Worm (Caenorhabditis elegans) whole organism, mixed stage, embryonic: ENCODE data around the gene zyg-8.

ENCODE experiments used
- M03D4.4 ChIP-seq: sonication (generic microtip); optimal IDR thresholded peaks from 2 replicates; lab custom pipeline; 2017; ENCODE audit warnings: mild to moderate bottlenecking, missing genetic modification characterization, missing compliant biosample characterization
- bed-3 ChIP-seq: fragments of 200-800 bp; sonication (Bioruptor generic); optimal IDR thresholded peaks from 3 replicates; lab custom pipeline; 2018; ENCODE audit warnings: mild to moderate bottlenecking, missing genetic modification characterization, moderate library complexity, missing compliant biosample characterization
- blmp-1 ChIP-seq: fragments of 150-350 bp; optimal IDR thresholded peaks from 2 replicates; lab custom pipeline; 2014; ENCODE audit warnings: missing biosample characterization, missing genetic modification characterization
- ceh-43 ChIP-seq: fragments of 200-800 bp; sonication (Bioruptor generic); optimal IDR thresholded peaks from 2 replicates; lab custom pipeline; 2018; ENCODE audit warnings: mild to moderate bottlenecking, missing genetic modification characterization, moderate library complexity, missing compliant biosample characterization
- ceh-83 ChIP-seq: fragments of 200-800 bp; sonication (Bioruptor generic); optimal IDR thresholded peaks from 2 replicates; lab custom pipeline; 2018; ENCODE audit warnings: mild to moderate bottlenecking, missing genetic modification characterization, missing compliant biosample characterization
- ces-1 ChIP-seq: fragments of 150-350 bp; optimal IDR thresholded peaks from 2 replicates; lab custom pipeline; 2014; ENCODE audit warnings: missing biosample characterization, missing genetic modification reagents, missing genetic modification characterization
- drap-1 ChIP-seq: fragments of 200-800 bp; sonication (Bioruptor generic); optimal IDR thresholded peaks from 3 replicates; lab custom pipeline; 2018; ENCODE audit warnings: mild to moderate bottlenecking, missing genetic modification characterization, missing compliant biosample characterization
- elt-1 ChIP-seq: sonication (generic microtip); optimal IDR thresholded peaks from 2 replicates; lab custom pipeline; 2017; ENCODE audit warnings: missing genetic modification characterization, mild to moderate bottlenecking, missing compliant biosample characterization, antibody characterized with exemption, moderate library complexity, borderline replicate concordance; ENCODE audit not compliant: insufficient read depth
- elt-3 ChIP-seq: fragments of 150-350 bp; optimal IDR thresholded peaks from 2 replicates; lab custom pipeline; 2014; ENCODE audit warnings: missing biosample characterization, missing genetic modification characterization
- ham-2 ChIP-seq: fragments of 200-800 bp; sonication (Bioruptor generic); optimal IDR thresholded peaks from 2 replicates; lab custom pipeline; 2018; ENCODE audit warnings: mild to moderate bottlenecking, missing genetic modification characterization, missing compliant biosample characterization
- hlh-1 ChIP-seq: fragments of 150-350 bp; optimal IDR thresholded peaks from 2 replicates; lab custom pipeline; 2014; ENCODE audit warnings: missing biosample characterization, missing genetic modification reagents, missing genetic modification characterization
- lin-13 ChIP-seq: fragments of 150-350 bp; optimal IDR thresholded peaks from 2 replicates; lab custom pipeline; 2014; ENCODE audit warnings: missing biosample characterization, missing genetic modification characterization
- lsy-2 ChIP-seq: fragments of 150-350 bp; optimal IDR thresholded peaks from 2 replicates; lab custom pipeline; 2014; ENCODE audit warnings: missing biosample characterization, missing genetic modification characterization
- mab-5 ChIP-seq: fragments of 150-350 bp; optimal IDR thresholded peaks from 2 replicates; lab custom pipeline; 2014; ENCODE audit warnings: missing biosample characterization, missing genetic modification characterization
- mep-1 ChIP-seq: fragments of 150-350 bp; optimal IDR thresholded peaks from 2 replicates; lab custom pipeline; 2017; ENCODE audit warnings: missing biosample characterization, missing genetic modification reagents, missing genetic modification characterization, inconsistent platforms
- mls-2 ChIP-seq: sonication (generic microtip); optimal IDR thresholded peaks from 2 replicates; lab custom pipeline; 2016; ENCODE audit warnings: mild to moderate bottlenecking, missing genetic modification characterization, moderate library complexity, missing compliant biosample characterization
- nhr-2 ChIP-seq: fragments of 150-350 bp; optimal IDR thresholded peaks from 2 replicates; lab custom pipeline; 2014; ENCODE audit warnings: missing biosample characterization, missing genetic modification characterization
- nhr-237 ChIP-seq: fragments of 150-350 bp; optimal IDR thresholded peaks from 2 replicates; lab custom pipeline; 2014; ENCODE audit warnings: missing biosample characterization, missing genetic modification characterization
- nhr-28 ChIP-seq: fragments of 150-350 bp; optimal IDR thresholded peaks from 2 replicates; lab custom pipeline; 2014; ENCODE audit warnings: missing biosample characterization, missing genetic modification characterization
- nhr-76 ChIP-seq: sonication (generic microtip); optimal IDR thresholded peaks from 2 replicates; lab custom pipeline; 2017; ENCODE audit warnings: missing biosample characterization, missing genetic modification characterization
- pha-4 ChIP-seq: fragments of 150-350 bp; optimal IDR thresholded peaks from 2 replicates; lab custom pipeline; 2018; ENCODE audit warnings: missing biosample characterization, missing genetic modification reagents, missing genetic modification characterization
- sem-2 ChIP-seq: fragments of 200-800 bp; sonication (Bioruptor generic); optimal IDR thresholded peaks from 2 replicates; lab custom pipeline; 2018; ENCODE audit warnings: mild to moderate bottlenecking, missing genetic modification characterization, missing compliant biosample characterization
- snpc-4 ChIP-seq: fragments of 150-350 bp; optimal IDR thresholded peaks from 2 replicates; lab custom pipeline; 2014; ENCODE audit warnings: missing biosample characterization, missing genetic modification characterization
- sptf-1 ChIP-seq: sonication (generic microtip); optimal IDR thresholded peaks from 2 replicates; lab custom pipeline; 2017; ENCODE audit warnings: mild to moderate bottlenecking, missing genetic modification characterization, moderate library complexity, missing compliant biosample characterization
- tbx-8 ChIP-seq: fragments of 200-800 bp; sonication (Bioruptor generic); optimal IDR thresholded peaks from 2 replicates; lab custom pipeline; 2018; ENCODE audit warnings: mild to moderate bottlenecking, missing genetic modification characterization, moderate library complexity, missing compliant biosample characterization
- unc-39 ChIP-seq: fragments of 150-350 bp; optimal IDR thresholded peaks from 2 replicates; lab custom pipeline; 2014; ENCODE audit warnings: missing biosample characterization, missing genetic modification characterization
- unc-62 ChIP-seq: fragments of 150-350 bp; optimal IDR thresholded peaks from 2 replicates; lab custom pipeline; 2014; ENCODE audit warnings: missing biosample characterization, missing genetic modification reagents, missing genetic modification characterization
- zip-8 ChIP-seq: fragments of 150-350 bp; optimal IDR thresholded peaks from 2 replicates; lab custom pipeline; 2014; ENCODE audit warnings: missing biosample characterization, missing genetic modification characterization
- ztf-11 ChIP-seq: fragments of 150-350 bp; optimal IDR thresholded peaks from 2 replicates; lab custom pipeline; 2014; ENCODE audit warnings: missing biosample characterization, missing genetic modification characterization

The zyg-8 gene

ce11 chrIII:12064494-12064893, 3.0 kb downstream of the zyg-8 start:
- TF ChIP-seq mab-5 (tag; lab: Kevin White, UChicago) = no peak
- no peak for TF ChIP-seq sem-2
- TF ChIP-seq unc-39 (tag; lab: Kevin White, UChicago) = no peak
- TF ChIP-seq sptf-1 (tag; lab: Kevin White, UChicago) = no peak
- no peak for TF ChIP-seq nhr-28 (tag; lab: Kevin White, UChicago)
- no peak for TF ChIP-seq unc-62 (GFP tag; lab: Kevin White, UChicago)
- no peak for TF ChIP-seq zip-8 (tag; lab: Kevin White, UChicago)
- no peak for TF ChIP-seq nhr-237 (tag; lab: Kevin White, UChicago)
- no peak for TF ChIP-seq ceh-83 (GFP tag; lab: Kevin White, UChicago)
- no peak for TF ChIP-seq mls-2 (tag; lab: Kevin White, UChicago)

ce11 chrIII:12067736-12068135, 6.2 kb downstream of the zyg-8 start:
- TF ChIP-seq ham-2 = no peak
- TF ChIP-seq snpc-4 (tag; lab: Kevin White, UChicago) = no peak
- TF ChIP-seq ceh-43 (GFP tag; lab: Kevin White, UChicago) = no peak
- no peak for TF ChIP-seq zip-8 (tag; lab: Kevin White, UChicago)
- TF ChIP-seq ces-1 (GFP tag; lab: Kevin White, UChicago) = no peak
- TF ChIP-seq bed-3 (GFP tag; lab: Kevin White, UChicago) = no peak
- no peak for TF ChIP-seq tbx-8 (GFP tag; lab: Kevin White, UChicago)
- no peak for TF ChIP-seq blmp-1
- TF ChIP-seq, all 35 proteins: peak for 0

- TF ChIP-seq sem-2 (no peak), tbx-8 (GFP tag; lab: Kevin White, UChicago) (no peak), mep-1 (tag; lab: Kevin White, UChicago) (no peak), ceh-83 (GFP tag; lab: Kevin White, UChicago) (no peak), hlh-1 (no peak), drap-1 (GFP tag; lab: Kevin White, UChicago) (no peak), ces-1 (GFP tag; lab: Kevin White, UChicago) (no peak), pha-4 (tag; lab: Kevin White, UChicago) (no peak)
These were observed 15.9 kb downstream of the zyg-8 start, which contains the start of gene php-3 for ce11 chrIII:12077456-12077855. Gene php-3 (minus strand): TSS chrIII:12077556.

- TF ChIP-seq tbx-8 (GFP tag; lab: Kevin White, UChicago) = no peak
- no peak for TF ChIP-seq nhr-76 (tag; lab: Kevin White, UChicago)
- TF ChIP-seq ceh-83 (GFP tag; lab: Kevin White, UChicago) = no peak
These were observed 20.6 kb downstream of the zyg-8 start for ce11 chrIII:12081992-12082628.

ce11 chrIII:12084216-12084615, 22.7 kb downstream of the zyg-8 start, which contains the start of gene nob-1:
Gene nob-1 (minus strand): TSS chrIII:12084316.
- no peak for TF ChIP-seq pha-4 (tag; lab: Kevin White, UChicago)
- TF ChIP-seq elt-1 (tag; lab: Kevin White, UChicago) = no peak
- no peak for TF ChIP-seq zip-8 (tag; lab: Kevin White, UChicago)
- no peak for TF ChIP-seq mls-2 (tag; lab: Kevin White, UChicago)
- no peak for TF ChIP-seq lsy-2 (tag; lab: Kevin White, UChicago)
- TF ChIP-seq ztf-11 (tag; lab: Kevin White, UChicago) = no peak
- no peak for TF ChIP-seq elt-3 (tag; lab: Kevin White, UChicago)
- TF ChIP-seq ceh-83 (GFP tag; lab: Kevin White, UChicago) = no peak
- no peak for TF ChIP-seq nhr-2
- no peak for TF ChIP-seq sem-2
- TF ChIP-seq mab-5 (tag; lab: Kevin White, UChicago) = no peak
- TF ChIP-seq lin-13 = no peak
- TF ChIP-seq unc-62 (GFP tag; lab: Kevin White, UChicago) = no peak
- no peak for TF ChIP-seq nhr-28 (tag; lab: Kevin White, UChicago)
- no peak for TF ChIP-seq ceh-43 (GFP tag; lab: Kevin White, UChicago)
- no peak for TF ChIP-seq M03D4.4
